Fruit fly (Drosophila melanogaster) whole organism, embryonic: ENCODE data around the gene Snapin.
A peak's percentile ranks its signal among the peaks of the same experiment; 100 is the strongest.

Experiments used
- Awh ChIP-seq: fragments of 200-800 bp; sonication (Bioruptor generic); IDR thresholded peaks from 2 replicates; pipeline ENCODE4, ENCODE4 v1.3.6; 2022; ENCODE audit warnings: missing biosample characterization, missing genetic modification characterization
- B-H1 ChIP-seq: fragments of 200-800 bp; sonication (Bioruptor generic); IDR thresholded peaks from 3 replicates; pipeline ENCODE4 v1.3.6; 2022; ENCODE audit warnings: missing biosample characterization, missing genetic modification characterization
- CG11696 ChIP-seq: fragments of 200-800 bp; sonication (Bioruptor generic); IDR thresholded peaks from 2 replicates; pipeline ENCODE4 v1.3.6; 2022; ENCODE audit warnings: missing biosample characterization, missing genetic modification characterization
- CG12942 ChIP-seq: fragments of 200-800 bp; sonication (Bioruptor generic); optimal IDR thresholded peaks from 3 replicates; lab custom pipeline; 2016; ENCODE audit warnings: missing biosample characterization, missing genetic modification characterization
- CG13287 ChIP-seq: fragments of 200-800 bp; sonication (Bioruptor generic); IDR thresholded peaks from 2 replicates; pipeline ENCODE4 v1.3.6; 2022; ENCODE audit warnings: missing biosample characterization, missing genetic modification characterization; ENCODE audit not compliant: partially characterized antibody
- CG13296 ChIP-seq: fragments of 200-800 bp; sonication (Bioruptor generic); optimal IDR thresholded peaks from 3 replicates; lab custom pipeline; 2018; ENCODE audit warnings: missing biosample characterization, mild to moderate bottlenecking, missing genetic modification characterization
- CG13894 ChIP-seq: fragments of 200-800 bp; sonication (Bioruptor generic); optimal IDR thresholded peaks from 3 replicates; lab custom pipeline; 2018; ENCODE audit warnings: missing biosample characterization, mild to moderate bottlenecking, missing genetic modification characterization, moderate library complexity
- CG1602 ChIP-seq: fragments of 200-800 bp; sonication (Bioruptor generic); optimal IDR thresholded peaks from 3 replicates; lab custom pipeline; 2016; ENCODE audit warnings: missing biosample characterization, missing genetic modification characterization
- CG1647 ChIP-seq: fragments of 200-800 bp; sonication (Bioruptor generic); optimal IDR thresholded peaks from 3 replicates; lab custom pipeline; 2016; ENCODE audit warnings: missing biosample characterization, missing genetic modification characterization
- CG3407 ChIP-seq: fragments of 200-800 bp; sonication (Bioruptor generic); optimal IDR thresholded peaks from 2 replicates; lab custom pipeline; 2018; ENCODE audit warnings: missing biosample characterization, mild to moderate bottlenecking, missing genetic modification characterization
- CG34422 ChIP-seq: fragments of 200-800 bp; sonication (Bioruptor generic); IDR thresholded peaks from 3 replicates; pipeline ENCODE4 v1.3.6; 2022; ENCODE audit warnings: missing biosample characterization, missing genetic modification characterization
- CG5180 ChIP-seq: fragments of 200-800 bp; sonication (Bioruptor generic); optimal IDR thresholded peaks from 3 replicates; lab custom pipeline; 2017; ENCODE audit warnings: missing biosample characterization, missing genetic modification characterization, mild to moderate bottlenecking, moderate library complexity, missing genetic modification reagents
- CG6175 ChIP-seq: fragments of 200-800 bp; sonication (Bioruptor generic); IDR thresholded peaks from 3 replicates; pipeline ENCODE4 v1.3.6; 2022; ENCODE audit warnings: missing biosample characterization, missing genetic modification characterization
- CG6683 ChIP-seq: fragments of 200-800 bp; sonication (Bioruptor generic); optimal IDR thresholded peaks from 2 replicates; lab custom pipeline; 2017; ENCODE audit warnings: missing biosample characterization, mild to moderate bottlenecking, missing genetic modification characterization, missing genetic modification reagents
- CG7745 ChIP-seq: fragments of 200-800 bp; sonication (Bioruptor generic); optimal IDR thresholded peaks from 2 replicates; lab custom pipeline; 2018; ENCODE audit warnings: missing biosample characterization, mild to moderate bottlenecking, missing genetic modification characterization, moderate library complexity
- CG9932 ChIP-seq: fragments of 200-800 bp; sonication (Bioruptor generic); IDR thresholded peaks from 2 replicates; pipeline ENCODE4 v1.3.6; 2022; ENCODE audit warnings: missing biosample characterization, missing genetic modification characterization
- CHES-1-like ChIP-seq: fragments of 200-800 bp; sonication (Bioruptor generic); optimal IDR thresholded peaks from 2 replicates; lab custom pipeline; 2016; ENCODE audit warnings: missing biosample characterization, missing genetic modification characterization
- CkIIα-i1 ChIP-seq: fragments of 200-800 bp; sonication (Bioruptor generic); IDR thresholded peaks from 2 replicates; pipeline ENCODE4 v1.3.6; 2022; ENCODE audit warnings: missing biosample characterization, missing genetic modification characterization
- CrebB ChIP-seq: fragments of 200-800 bp; sonication (Bioruptor generic); optimal IDR thresholded peaks from 3 replicates; lab custom pipeline; 2018; ENCODE audit warnings: missing biosample characterization, mild to moderate bottlenecking, missing genetic modification characterization
- D19A ChIP-seq: fragments of 200-800 bp; optimal IDR thresholded peaks from 3 replicates; lab custom pipeline; 2019; ENCODE audit warnings: missing biosample characterization, mild to moderate bottlenecking, missing genetic modification characterization, moderate library complexity
- Dfd ChIP-seq, 2 experiments: fragments of >200 bp; optimal IDR thresholded peaks; 2 replicates each; lab custom pipeline; 2017; ENCODE audit warnings: missing biosample characterization in 2 of 2, missing genetic modification characterization in 2 of 2
- Eip74EF ChIP-seq, 2 experiments: fragments of 200-800 bp in 1 of 2; fragments of >200 bp in 1 of 2; sonication (Bioruptor generic) in 1 of 2; optimal IDR thresholded peaks; 2 replicates each; lab custom pipeline; 2017 to 2019; ENCODE audit warnings: missing biosample characterization in 2 of 2, missing genetic modification characterization in 2 of 2, mild to moderate bottlenecking in 1 of 2, moderate library complexity in 1 of 2
- Gug ChIP-seq: fragments of 200-800 bp; sonication (Bioruptor generic); IDR thresholded peaks from 4 replicates; pipeline ENCODE4 v1.3.6; 2022; ENCODE audit warnings: missing biosample characterization, missing genetic modification characterization
- Hr51 ChIP-seq, 2 experiments: fragments of 200-800 bp; sonication (Bioruptor generic); optimal IDR thresholded peaks; 2 replicates in 1 of 2; 3 replicates in 1 of 2; lab custom pipeline; 2016 to 2018; ENCODE audit warnings: missing biosample characterization in 2 of 2, missing genetic modification characterization in 2 of 2, mild to moderate bottlenecking in 1 of 2, moderate library complexity in 1 of 2
- Mad ChIP-seq: fragments of 200-800 bp; sonication (Bioruptor generic); optimal IDR thresholded peaks from 2 replicates; lab custom pipeline; 2016; ENCODE audit warnings: missing biosample characterization, missing genetic modification characterization
- Med ChIP-seq: fragments of 200-800 bp; sonication (Bioruptor generic); peaks from one replicate; lab custom pipeline; 2016; ENCODE audit warnings: missing biosample characterization, missing genetic modification characterization, mild to moderate bottlenecking, inconsistent platforms, moderate library complexity
- NC2β ChIP-seq: fragments of 200-800 bp; sonication (Bioruptor generic); optimal IDR thresholded peaks from 2 replicates; lab custom pipeline; 2016; ENCODE audit warnings: missing biosample characterization, missing genetic modification characterization
- Oaz ChIP-seq: fragments of 200-800 bp; sonication (Bioruptor generic); IDR thresholded peaks from 2 replicates; pipeline ENCODE4 v1.3.6; 2022; ENCODE audit warnings: missing biosample characterization, missing genetic modification characterization
- Rx ChIP-seq: fragments of 200-800 bp; sonication (Bioruptor generic); IDR thresholded peaks from 2 replicates; pipeline ENCODE4 v1.3.6; 2022; ENCODE audit warnings: missing biosample characterization, missing genetic modification characterization
- Taf1 ChIP-seq: fragments of 200-800 bp; sonication (Bioruptor generic); IDR thresholded peaks from 2 replicates; pipeline ENCODE4 v1.3.6; 2022; ENCODE audit warnings: missing biosample characterization, missing genetic modification characterization
- Usf ChIP-seq: fragments of 200-800 bp; sonication (Bioruptor generic); optimal IDR thresholded peaks from 2 replicates; lab custom pipeline; 2017; ENCODE audit warnings: missing genotype, missing biosample characterization, missing genetic modification characterization
- Xrp1 ChIP-seq: fragments of 200-800 bp; sonication (Bioruptor generic); IDR thresholded peaks from 2 replicates; pipeline ENCODE4 v1.3.6; 2022; ENCODE audit warnings: missing biosample characterization, missing genetic modification characterization
- ash1 ChIP-seq: fragments of 200-800 bp; sonication (Bioruptor generic); optimal IDR thresholded peaks from 2 replicates; lab custom pipeline; 2018; ENCODE audit warnings: missing biosample characterization, mild to moderate bottlenecking, missing genetic modification characterization
- chm ChIP-seq: fragments of 200-800 bp; sonication (Bioruptor generic); IDR thresholded peaks from 2 replicates; pipeline ENCODE4 v1.3.6; 2022; ENCODE audit warnings: missing biosample characterization, missing genetic modification characterization
- dpn ChIP-seq, 2 experiments: fragments of 200-800 bp; sonication (Bioruptor generic); optimal IDR thresholded peaks; 3 replicates each; lab custom pipeline; 2016; ENCODE audit warnings: missing biosample characterization in 2 of 2, missing genetic modification characterization in 2 of 2
- gt ChIP-seq: fragments of 200-800 bp; sonication (Bioruptor generic); IDR thresholded peaks from 2 replicates; pipeline ENCODE4 v1.3.6; 2022; ENCODE audit warnings: missing biosample characterization, missing genetic modification characterization
- hbn ChIP-seq: fragments of 200-800 bp; sonication (Bioruptor generic); IDR thresholded peaks from 2 replicates; pipeline ENCODE4 v1.3.6; 2022; ENCODE audit warnings: missing biosample characterization, missing genetic modification characterization; ENCODE audit not compliant: partially characterized antibody
- insv ChIP-seq, 2 experiments: fragments of 200-800 bp; sonication (Bioruptor generic); optimal IDR thresholded peaks; 3 replicates each; lab custom pipeline; 2016 to 2018; ENCODE audit warnings: missing biosample characterization in 2 of 2, missing genetic modification characterization in 2 of 2
- kay ChIP-seq: fragments of 200-800 bp; sonication (Bioruptor generic); optimal IDR thresholded peaks from 2 replicates; lab custom pipeline; 2016; ENCODE audit warnings: missing biosample characterization, missing genetic modification characterization
- nerfin-2 ChIP-seq: fragments of 200-800 bp; sonication (Bioruptor generic); IDR thresholded peaks from 2 replicates; pipeline ENCODE4 v1.3.6; 2022; ENCODE audit warnings: missing biosample characterization, missing genetic modification characterization; ENCODE audit not compliant: partially characterized antibody
- org-1 ChIP-seq: fragments of 200-800 bp; sonication (Bioruptor generic); optimal IDR thresholded peaks from 2 replicates; lab custom pipeline; 2017; ENCODE audit warnings: missing biosample characterization, missing genetic modification characterization
- psq ChIP-seq: fragments of 200-800 bp; sonication (Bioruptor generic); optimal IDR thresholded peaks from 2 replicates; lab custom pipeline; 2017; ENCODE audit warnings: missing biosample characterization, missing genetic modification characterization
- sob ChIP-seq: fragments of 200-800 bp; sonication (Bioruptor generic); IDR thresholded peaks from 2 replicates; pipeline ENCODE4 v1.3.6; 2022; ENCODE audit warnings: missing biosample characterization, missing genetic modification characterization
- sqz ChIP-seq: fragments of 200-800 bp; sonication (Bioruptor generic); optimal IDR thresholded peaks from 3 replicates; lab custom pipeline; 2018; ENCODE audit warnings: missing biosample characterization, mild to moderate bottlenecking, missing genetic modification characterization
- sr ChIP-seq: fragments of 200-800 bp; sonication (Bioruptor generic); IDR thresholded peaks from 3 replicates; pipeline ENCODE4 v1.3.6; 2022; ENCODE audit warnings: missing biosample characterization, missing genetic modification characterization
- stc ChIP-seq: fragments of 200-800 bp; sonication (Bioruptor generic); IDR thresholded peaks from 2 replicates; pipeline ENCODE4 v1.3.6; 2022; ENCODE audit warnings: missing biosample characterization, missing genetic modification characterization
- unc-4 ChIP-seq: fragments of 200-800 bp; sonication (Bioruptor generic); IDR thresholded peaks from 2 replicates; pipeline ENCODE4 v1.3.6; 2022; ENCODE audit warnings: missing biosample characterization, missing genetic modification characterization; ENCODE audit not compliant: partially characterized antibody
- usp ChIP-seq: fragments of >200 bp; optimal IDR thresholded peaks from 2 replicates; lab custom pipeline; 2017; ENCODE audit warnings: missing biosample characterization, missing genetic modification characterization
- z ChIP-seq: fragments of 200-800 bp; sonication (Bioruptor generic); IDR thresholded peaks from 3 replicates; pipeline ENCODE4 v1.3.6; 2022; ENCODE audit warnings: missing biosample characterization, missing genetic modification characterization

Gene Snapin

DNA sequence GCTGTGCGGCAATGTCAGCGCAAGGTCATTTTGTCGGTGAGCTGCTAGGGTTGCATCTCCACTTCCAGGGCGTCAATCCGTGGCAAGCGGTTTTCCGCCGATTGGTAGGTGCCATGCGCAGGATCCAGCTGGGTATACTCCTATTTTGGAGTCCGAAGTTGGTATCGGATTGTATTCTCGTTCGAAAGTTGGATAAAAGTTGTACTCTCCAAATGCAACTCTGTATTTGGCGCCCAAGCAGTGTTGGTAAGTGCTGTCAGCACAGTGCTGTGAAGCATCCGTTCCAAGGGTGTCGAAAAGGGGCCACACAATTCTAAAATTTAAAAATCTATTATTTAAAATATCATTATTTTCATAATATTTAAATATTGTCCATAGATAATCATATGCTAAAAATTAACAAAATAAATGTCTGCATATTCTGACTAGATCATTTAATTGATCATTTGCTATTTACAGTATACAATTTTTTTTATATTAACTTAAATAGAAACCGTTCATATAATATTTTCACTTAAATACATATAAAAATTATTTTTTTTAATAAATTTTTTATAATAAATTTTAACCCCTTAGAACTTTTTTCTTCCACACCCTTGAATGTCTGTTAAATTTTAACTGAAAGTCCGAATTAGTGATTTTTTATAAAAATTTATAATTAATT lies 10.9 kb downstream of the Snapin start (continued):
- TF ChIP-seq CG1602 (GFP tag; lab: Kevin White, UChicago) (peak; percentile 80), CG13296 (GFP tag; lab: Kevin White, UChicago) (peak; percentile 89), CG7745 (tag; lab: Kevin White, UChicago) (no peak), CG1647 (peak; percentile 74), CG13287 (peak; percentile 73), Dfd (GFP tag; optimal IDR thresholded peaks at IDR 0.05; lab: Kevin White, UChicago) (no peak), sqz (GFP tag; lab: Kevin White, UChicago) (peak; percentile 73), B-H1 (GFP tag; lab: Robert Waterston, UW) (peak; percentile 68), Oaz (GFP tag; lab: Robert Waterston, UW) (peak; percentile 64; the same call in 1 of the 2 replicates), Eip74EF (GFP tag; optimal IDR thresholded peaks at IDR 0.05; lab: Kevin White, UChicago) (peak in 1 of 2 experiments; percentile 4), sr (GFP tag; lab: Robert Waterston, UW) (no peak), chm (peak; percentile 71), org-1 (GFP tag; lab: Kevin White, UChicago) (peak; percentile 67), CG3407 (peak; percentile 59), D19A (tag; lab: Kevin White, UChicago) (peak; percentile 83), Hr51 (GFP tag; optimal IDR thresholded peaks at IDR 0.05; lab: Kevin White, UChicago) (peak; percentile 89 to 91), CG11696 (GFP tag; lab: Robert Waterston, UW) (no peak), CG34422 (peak; percentile 89), hbn (GFP tag; lab: Robert Waterston, UW) (peak; percentile 17; the same call in 1 of the 2 replicates), Usf (GFP tag; lab: Kevin White, UChicago) (peak; percentile 78), stc (peak; percentile 78; the same call in 1 of the 2 replicates), CG5180 (peak; percentile 43), CrebB (peak; percentile 69), CG6175 (GFP tag; lab: Robert Waterston, UW) (peak; percentile 81), sob (peak; percentile 93), Awh (GFP tag; lab: Robert Waterston, UW) (peak; percentile 80), insv (GFP tag; optimal IDR thresholded peaks at IDR 0.05; lab: Kevin White, UChicago) (peak in 1 of 2 experiments; percentile 67), Xrp1 (peak; percentile 89), usp (GFP tag; lab: Kevin White, UChicago) (no peak), CG13894 (peak; percentile 94), Mad (GFP tag; lab: Kevin White, UChicago) (peak; percentile 81), unc-4 (GFP tag; lab: Robert Waterston, UW) (peak; percentile 56), z (GFP tag; lab: Robert Waterston, UW) (no peak), Med (peak; percentile 99), Gug (peak; percentile 92), kay (GFP tag; lab: Kevin White, UChicago) (peak; percentile 65), CG12942 (GFP tag; lab: Kevin White, UChicago) (peak; percentile 84), gt (GFP tag; lab: Robert Waterston, UW) (peak; percentile 63; the same call in 1 of the 2 replicates), CG6683 (GFP tag; lab: Kevin White, UChicago) (peak; percentile 61), nerfin-2 (GFP tag; lab: Robert Waterston, UW) (0 out of 2 replicates have a peak, but pooled peaks have one; percentile 47), Rx (GFP tag; lab: Robert Waterston, UW) (peak; percentile 69), NC2β (peak; percentile 80), Taf1 (GFP tag; lab: Robert Waterston, UW) (peak; percentile 59), ash1 (GFP tag; lab: Kevin White, UChicago) (peak; percentile 82), CHES-1-like (GFP tag; lab: Kevin White, UChicago) (peak; percentile 83), psq (GFP tag; lab: Kevin White, UChicago) (peak; percentile 66), CkIIα-i1 (GFP tag; lab: Robert Waterston, UW) (0 out of 2 replicates have a peak, but pooled peaks have one; percentile 31), CG9932 (GFP tag; lab: Robert Waterston, UW) (peak; percentile 96), dpn (GFP tag; optimal IDR thresholded peaks at IDR 0.05; lab: Kevin White, UChicago) (peak; percentile 86 to 89)
